Fruit fly (Drosophila melanogaster): ENCODE data around the gene CG3301.
A peak's percentile ranks its signal among the peaks of the same experiment; 100 is the strongest.

dm6 chr3R:21252478-21252877 lies 23.6 kb downstream of the CG3301 start:
- TF ChIP-seq CTCF (optimal IDR thresholded peaks at IDR 0.05) (peak; percentile 64), CG8478 (optimal IDR thresholded peaks at IDR 0.05) (no peak)
